Fruit fly (Drosophila melanogaster): Measurements from ENCODE around the gene CG33178.
A peak's percentile ranks its signal among the peaks of the same experiment; 100 is the strongest.

DNA sequence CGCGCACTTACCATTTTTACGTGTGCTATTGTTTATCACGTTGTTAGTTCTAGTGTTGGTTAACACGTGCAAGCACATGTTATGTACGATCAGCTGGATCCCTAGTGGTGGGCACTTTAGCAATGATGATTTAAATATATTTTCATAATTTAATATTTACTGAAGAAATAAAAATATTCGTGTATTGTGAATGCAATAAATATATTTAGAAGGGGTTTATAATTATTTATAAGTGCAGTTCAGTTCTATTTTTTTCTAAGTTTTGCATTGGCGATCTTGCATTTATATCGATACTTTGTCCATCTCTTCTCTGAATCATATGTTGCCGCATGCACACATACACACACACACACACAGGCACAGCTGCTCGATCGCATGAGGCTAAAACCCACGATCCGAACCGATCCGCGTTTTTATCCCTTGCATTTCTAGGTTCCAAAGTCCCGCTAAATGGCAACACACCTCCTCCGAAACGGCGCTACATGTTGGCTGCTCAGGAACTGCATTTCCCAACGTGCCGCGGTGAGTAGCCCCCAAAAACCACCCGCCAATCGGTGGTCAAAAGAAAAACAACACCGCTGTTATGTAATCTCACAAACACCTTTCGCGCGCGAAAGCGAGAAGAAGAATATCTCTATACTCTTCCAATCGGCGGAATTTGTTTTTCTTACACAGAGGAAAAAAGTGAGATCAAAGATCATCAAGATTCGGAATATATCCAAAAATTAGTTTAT lies 3.3 kb downstream of the CG33178 start, which contains the start of the genes CG15027 and Dbct:
- peak; percentile 28 for TF ChIP-seq Eip75B (GFP tag; optimal IDR thresholded peaks at IDR 0.05)
- TF ChIP-seq pdm3 (GFP tag; optimal IDR thresholded peaks at IDR 0.05) = peak; percentile 66
- peak; percentile 23; the same call in 1 of the 2 replicates for TF ChIP-seq Gug (GFP tag; IDR thresholded peaks at IDR 0.05)
- peak; percentile 67 for TF ChIP-seq Ets96B (tag; optimal IDR thresholded peaks at IDR 0.05)
- peak; percentile 67 for TF ChIP-seq Smox (GFP tag; optimal IDR thresholded peaks at IDR 0.05)
